Worm (Caenorhabditis elegans): ENCODE results near the gene Y37E11B.7.

ce11 chrIV:3568608-3569007, 31.4 kb downstream of the Y37E11B.7 start, which contains the start of gene otpl-1:
- TF ChIP-seq B0019.2 (GFP tag; conservative IDR thresholded peaks at IDR 0.05) = no peak
- TF ChIP-seq dpl-1 (GFP tag; optimal IDR thresholded peaks at IDR 0.05) = no peak
- no peak for TF ChIP-seq sea-2 (GFP tag; IDR thresholded peaks at IDR 0.05)
- no peak for TF ChIP-seq nhr-27 (tag; optimal IDR thresholded peaks at IDR 0.05)
- TF ChIP-seq F57A8.1 (GFP tag; optimal IDR thresholded peaks at IDR 0.05) = no peak
- no peak for TF ChIP-seq lir-1 (GFP tag; conservative IDR thresholded peaks at IDR 0.05)
- no peak for TF ChIP-seq atf-7 (tag; optimal IDR thresholded peaks at IDR 0.05)
- TF ChIP-seq hlh-12 (tag; optimal IDR thresholded peaks at IDR 0.05) = no peak
- TF ChIP-seq Y79H2A.3 (GFP tag; conservative IDR thresholded peaks at IDR 0.05) = no peak
- TF ChIP-seq lin-40 (tag; optimal IDR thresholded peaks at IDR 0.05) = no peak
- no peak for TF ChIP-seq bed-2 (GFP tag; IDR thresholded peaks at IDR 0.05)
- TF ChIP-seq zim-3 (tag; optimal IDR thresholded peaks at IDR 0.05) = no peak
- TF ChIP-seq snpc-4 (GFP tag; optimal IDR thresholded peaks at IDR 0.05) = peak; percentile 3
- peak in 3 of 4 experiments; percentile 27 to 85 (median 70) for TF ChIP-seq snpc-4 (tag; optimal IDR thresholded peaks at IDR 0.05)
- no peak for TF ChIP-seq Y53G8AR.9 (GFP tag; conservative IDR thresholded peaks at IDR 0.05)
